Worm (Caenorhabditis elegans) whole organism, midembryonic: ENCODE results near the gene tceb-3.

ENCODE experiments used
- ref-1 ChIP-seq: fragments of 200-800 bp; sonication (Bioruptor generic); conservative IDR thresholded peaks from 2 replicates; pipeline ENCODE4 v1.3.6; 2022; ENCODE audit warnings: missing genetic modification reagents, missing genetic modification characterization, missing compliant biosample characterization
- tab-1 ChIP-seq: fragments of 200-800 bp; sonication (Bioruptor generic); IDR thresholded peaks from 2 replicates; pipeline ENCODE4 v1.3.6; 2022; ENCODE audit warnings: missing genetic modification characterization, missing compliant biosample characterization
- ztf-23 ChIP-seq: fragments of 200-800 bp; sonication (Bioruptor generic); IDR thresholded peaks from 2 replicates; pipeline ENCODE4 v1.3.6; 2022; ENCODE audit warnings: missing genetic modification reagents, missing genetic modification characterization, missing compliant biosample characterization

- TF ChIP-seq ref-1 (GFP tag; lab: Robert Waterston, UW) (no peak), tab-1 (no peak), ztf-23 (GFP tag; lab: Robert Waterston, UW) (no peak)
Observed at ce11 chrII:10925804-10926570, 21.2 kb downstream of the tceb-3 start, which contains the start of gene metr-1.
